Fruit fly (Drosophila melanogaster) whole organism, embryonic: ENCODE measurements around the gene CG14062.

Experiments used
- Ada2b ChIP-seq: fragments of 200-800 bp; sonication (Bioruptor generic); IDR thresholded peaks from 2 replicates; pipeline ENCODE4 v1.3.6; 2022; ENCODE audit warnings: missing biosample characterization, missing genetic modification characterization
- CG10321 ChIP-seq: fragments of 200-800 bp; sonication (Bioruptor generic); IDR thresholded peaks from 2 replicates; pipeline ENCODE4 v1.3.6; 2022; ENCODE audit warnings: missing biosample characterization, missing genetic modification characterization
- CG10979 ChIP-seq: fragments of 200-800 bp; sonication (Bioruptor generic); optimal IDR thresholded peaks from 2 replicates; lab custom pipeline; 2018; ENCODE audit warnings: missing biosample characterization, mild to moderate bottlenecking, missing genetic modification characterization, moderate library complexity
- CG11085 ChIP-seq: fragments of 200-800 bp; sonication (Bioruptor generic); IDR thresholded peaks from 2 replicates; pipeline ENCODE4 v1.3.6; 2022; ENCODE audit warnings: missing biosample characterization, missing genetic modification characterization
- CG11696 ChIP-seq: fragments of 200-800 bp; sonication (Bioruptor generic); IDR thresholded peaks from 2 replicates; pipeline ENCODE4 v1.3.6; 2022; ENCODE audit warnings: missing biosample characterization, missing genetic modification characterization
- CG11723 ChIP-seq: fragments of 200-800 bp; sonication (Bioruptor generic); optimal IDR thresholded peaks from 2 replicates; lab custom pipeline; 2017; ENCODE audit warnings: missing biosample characterization, mild to moderate bottlenecking, missing genetic modification characterization
- CG15073 ChIP-seq: fragments of 200-800 bp; sonication (Bioruptor generic); optimal IDR thresholded peaks from 2 replicates; lab custom pipeline; 2016; ENCODE audit warnings: missing biosample characterization, missing genetic modification characterization
- CG15269 ChIP-seq: fragments of 200-800 bp; sonication (Bioruptor generic); optimal IDR thresholded peaks from 2 replicates; lab custom pipeline; 2018; ENCODE audit warnings: missing biosample characterization, mild to moderate bottlenecking, missing genetic modification characterization, moderate library complexity
- CG15514 ChIP-seq: fragments of 200-800 bp; sonication (Bioruptor generic); optimal IDR thresholded peaks from 3 replicates; lab custom pipeline; 2017; ENCODE audit warnings: missing biosample characterization, missing genetic modification characterization, mild to moderate bottlenecking, moderate library complexity, missing genetic modification reagents
- CG15696 ChIP-seq: fragments of 200-800 bp; sonication (Bioruptor generic); optimal IDR thresholded peaks from 2 replicates; lab custom pipeline; 2019; ENCODE audit warnings: missing biosample characterization, mild to moderate bottlenecking, missing genetic modification characterization, moderate library complexity
- CG1603 ChIP-seq: fragments of 200-800 bp; sonication (Bioruptor generic); optimal IDR thresholded peaks from 2 replicates; lab custom pipeline; 2019; ENCODE audit warnings: missing biosample characterization, mild to moderate bottlenecking, missing genetic modification characterization, moderate library complexity
- CG17361 ChIP-seq: fragments of 200-800 bp; sonication (Bioruptor generic); IDR thresholded peaks from 3 replicates; pipeline ENCODE4 v1.3.6; 2022; ENCODE audit warnings: missing biosample characterization, missing genetic modification characterization
- CG18619 ChIP-seq: fragments of 200-800 bp; sonication (Bioruptor generic); optimal IDR thresholded peaks from 3 replicates; lab custom pipeline; 2017; ENCODE audit warnings: missing biosample characterization, mild to moderate bottlenecking, missing genetic modification characterization
- CG2120 ChIP-seq: fragments of 200-800 bp; sonication (Bioruptor generic); optimal IDR thresholded peaks from 3 replicates; lab custom pipeline; 2016; ENCODE audit warnings: missing biosample characterization, missing genetic modification characterization
- CG31388 ChIP-seq: fragments of 200-800 bp; sonication (Bioruptor generic); optimal IDR thresholded peaks from 2 replicates; lab custom pipeline; 2016; ENCODE audit warnings: missing biosample characterization, missing genetic modification characterization
- CG3726 ChIP-seq: fragments of 200-800 bp; sonication (Bioruptor generic); IDR thresholded peaks from 3 replicates; pipeline ENCODE4, ENCODE4 v1.3.6; 2022; ENCODE audit warnings: missing biosample characterization, missing genetic modification characterization
- CG42726 ChIP-seq: fragments of 200-800 bp; sonication (Bioruptor generic); IDR thresholded peaks from 2 replicates; pipeline ENCODE4 v1.3.6; 2022; ENCODE audit warnings: missing biosample characterization, missing genetic modification characterization; ENCODE audit not compliant: partially characterized antibody
- CG4820 ChIP-seq: fragments of 200-800 bp; sonication (Bioruptor generic); optimal IDR thresholded peaks from 3 replicates; lab custom pipeline; 2016; ENCODE audit warnings: missing biosample characterization, missing genetic modification characterization
- CG5953 ChIP-seq: fragments of 200-800 bp; sonication (Bioruptor generic); IDR thresholded peaks from 2 replicates; pipeline ENCODE4 v1.3.6; 2022; ENCODE audit warnings: missing biosample characterization, missing genetic modification characterization
- CG7839 ChIP-seq: fragments of 200-800 bp; sonication (Bioruptor generic); optimal IDR thresholded peaks from 3 replicates; lab custom pipeline; 2018; ENCODE audit warnings: missing biosample characterization, mild to moderate bottlenecking, missing genetic modification characterization, moderate library complexity
- CHES-1-like ChIP-seq: fragments of 200-800 bp; sonication (Bioruptor generic); optimal IDR thresholded peaks from 2 replicates; lab custom pipeline; 2016; ENCODE audit warnings: missing biosample characterization, missing genetic modification characterization
- Dad ChIP-seq: fragments of 200-800 bp; sonication (Bioruptor generic); optimal IDR thresholded peaks from 3 replicates; lab custom pipeline; 2016; ENCODE audit warnings: missing biosample characterization, missing genetic modification characterization
- H15 ChIP-seq: fragments of 200-800 bp; sonication (Bioruptor generic); IDR thresholded peaks from 3 replicates; pipeline ENCODE4 v1.3.6; 2022; ENCODE audit warnings: missing biosample characterization, missing genetic modification characterization
- HLH3B ChIP-seq: fragments of 200-800 bp; sonication (Bioruptor generic); IDR thresholded peaks from 2 replicates; pipeline ENCODE4 v1.3.6; 2022; ENCODE audit warnings: missing biosample characterization, missing genetic modification characterization
- TFAM ChIP-seq: fragments of 200-800 bp; sonication (Bioruptor generic); optimal IDR thresholded peaks from 2 replicates; lab custom pipeline; 2017; ENCODE audit warnings: missing biosample characterization, missing genetic modification characterization, inconsistent platforms
- Taf1 ChIP-seq: fragments of 200-800 bp; sonication (Bioruptor generic); IDR thresholded peaks from 2 replicates; pipeline ENCODE4 v1.3.6; 2022; ENCODE audit warnings: missing biosample characterization, missing genetic modification characterization
- az2 ChIP-seq: fragments of 200-800 bp; sonication (Bioruptor generic); optimal IDR thresholded peaks from 3 replicates; lab custom pipeline; 2016; ENCODE audit warnings: missing biosample characterization, missing genetic modification characterization
- bowl ChIP-seq: fragments of 200-800 bp; sonication (Bioruptor generic); IDR thresholded peaks from 2 replicates; pipeline ENCODE4 v1.3.6; 2022; ENCODE audit warnings: missing biosample characterization, missing genetic modification characterization
- cato ChIP-seq: fragments of 200-800 bp; sonication (Bioruptor generic); optimal IDR thresholded peaks from 2 replicates; lab custom pipeline; 2016; ENCODE audit warnings: missing biosample characterization, missing genetic modification characterization, borderline replicate concordance
- chif ChIP-seq, 2 experiments: fragments of 200-800 bp; sonication (Bioruptor generic); optimal IDR thresholded peaks; 3 replicates each; lab custom pipeline; 2016; ENCODE audit warnings: missing biosample characterization in 2 of 2, missing genetic modification characterization in 2 of 2
- crc ChIP-seq: fragments of 200-800 bp; sonication (Bioruptor generic); optimal IDR thresholded peaks from 2 replicates; lab custom pipeline; 2016; ENCODE audit warnings: missing biosample characterization, missing genetic modification characterization
- dati ChIP-seq: fragments of 200-800 bp; sonication (Bioruptor generic); IDR thresholded peaks from 2 replicates; pipeline ENCODE4 v1.3.6; 2022; ENCODE audit warnings: missing biosample characterization, missing genetic modification characterization
- dmrt99B ChIP-seq: fragments of 200-800 bp; sonication (Bioruptor generic); optimal IDR thresholded peaks from 2 replicates; lab custom pipeline; 2018; ENCODE audit warnings: missing biosample characterization, mild to moderate bottlenecking, missing genetic modification characterization, moderate library complexity
- ems ChIP-seq: fragments of 200-800 bp; sonication (Bioruptor generic); optimal IDR thresholded peaks from 3 replicates; lab custom pipeline; 2016; ENCODE audit warnings: missing biosample characterization, missing genetic modification characterization
- eyg ChIP-seq: fragments of 200-800 bp; sonication (Bioruptor generic); optimal IDR thresholded peaks from 3 replicates; lab custom pipeline; 2016; ENCODE audit warnings: missing biosample characterization, missing genetic modification characterization
- gem ChIP-seq: fragments of 200-800 bp; sonication (Bioruptor generic); optimal IDR thresholded peaks from 2 replicates; lab custom pipeline; 2019; ENCODE audit warnings: missing biosample characterization, mild to moderate bottlenecking, missing genetic modification characterization, moderate library complexity
- h ChIP-seq: fragments of >200 bp; optimal IDR thresholded peaks from 2 replicates; lab custom pipeline; 2017
- ham ChIP-seq: fragments of 200-800 bp; sonication (Bioruptor generic); IDR thresholded peaks from 2 replicates; pipeline ENCODE4 v1.3.6; 2022; ENCODE audit warnings: missing biosample characterization, missing genetic modification characterization
- lab ChIP-seq: fragments of 200-800 bp; sonication (Bioruptor generic); optimal IDR thresholded peaks from 3 replicates; lab custom pipeline; 2017; ENCODE audit warnings: missing biosample characterization, missing genetic modification characterization, mild to moderate bottlenecking, moderate library complexity, missing genetic modification reagents
- mirr ChIP-seq: fragments of 200-800 bp; sonication (Bioruptor generic); optimal IDR thresholded peaks from 3 replicates; lab custom pipeline; 2018; ENCODE audit warnings: missing biosample characterization, mild to moderate bottlenecking, missing genetic modification characterization
- nom ChIP-seq: fragments of 200-800 bp; sonication (Bioruptor generic); optimal IDR thresholded peaks from 2 replicates; lab custom pipeline; 2017; ENCODE audit warnings: missing biosample characterization, missing genetic modification characterization, mild to moderate bottlenecking, moderate library complexity, missing genetic modification reagents
- odd ChIP-seq: fragments of 200-800 bp; sonication (Bioruptor generic); optimal IDR thresholded peaks from 2 replicates; lab custom pipeline; 2017; ENCODE audit warnings: missing biosample characterization, mild to moderate bottlenecking, missing genetic modification characterization
- run ChIP-seq: fragments of 200-800 bp; sonication (Bioruptor generic); optimal IDR thresholded peaks from 3 replicates; lab custom pipeline; 2018; ENCODE audit warnings: missing biosample characterization, mild to moderate bottlenecking, missing genetic modification characterization
- sens ChIP-seq: fragments of 200-800 bp; sonication (Bioruptor generic); peaks from one replicate; lab custom pipeline; 2016; ENCODE audit warnings: missing biosample characterization, missing genetic modification characterization
- sens-2 ChIP-seq: fragments of 200-800 bp; sonication (Bioruptor generic); IDR thresholded peaks from 2 replicates; pipeline ENCODE4 v1.3.6; 2022; ENCODE audit warnings: missing biosample characterization, missing genetic modification characterization
- sisA ChIP-seq: fragments of 200-800 bp; sonication (Bioruptor generic); IDR thresholded peaks from 2 replicates; pipeline ENCODE4 v1.3.6; 2022; ENCODE audit warnings: missing biosample characterization, missing genetic modification characterization
- sqz ChIP-seq: fragments of 200-800 bp; sonication (Bioruptor generic); optimal IDR thresholded peaks from 3 replicates; lab custom pipeline; 2018; ENCODE audit warnings: missing biosample characterization, mild to moderate bottlenecking, missing genetic modification characterization
- usp ChIP-seq: fragments of >200 bp; optimal IDR thresholded peaks from 2 replicates; lab custom pipeline; 2017; ENCODE audit warnings: missing biosample characterization, missing genetic modification characterization
- wdn ChIP-seq: fragments of 200-800 bp; sonication (Bioruptor generic); IDR thresholded peaks from 2 replicates; pipeline ENCODE4 v1.3.6; 2022; ENCODE audit warnings: missing biosample characterization, missing genetic modification characterization

CG14062 gene

DNA sequence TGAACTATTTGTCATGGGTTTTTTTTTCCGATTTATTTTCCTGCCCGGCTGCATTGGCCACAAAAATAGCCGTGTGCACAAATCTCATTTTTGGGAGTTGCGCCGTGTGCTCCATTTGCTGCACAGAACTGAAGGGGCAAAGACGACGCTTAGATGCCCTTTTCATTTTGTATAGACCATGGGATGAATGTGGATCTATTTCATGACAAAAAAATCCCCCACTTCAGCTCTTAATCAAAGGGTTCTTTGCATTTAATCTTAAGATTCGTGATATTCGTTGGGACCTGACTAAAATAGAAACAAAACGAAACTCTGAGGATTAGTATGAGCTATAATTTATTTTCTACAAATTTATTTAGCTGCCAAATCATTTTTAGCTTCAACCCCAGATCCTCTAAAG lies 12.6 kb downstream of the CG14062 start (continued):
- TF ChIP-seq CG4820 (GFP tag; lab: Kevin White, UChicago) (peak; percentile 1), CG31388 (GFP tag; lab: Kevin White, UChicago) (no peak), sisA (GFP tag; lab: Robert Waterston, UW) (0 out of 2 replicates have a peak, but pooled peaks have one; percentile 9), usp (GFP tag; lab: Kevin White, UChicago) (no peak), CG11696 (GFP tag; lab: Robert Waterston, UW) (no peak), Taf1 (GFP tag; lab: Robert Waterston, UW) (no peak), sens (GFP tag; lab: Kevin White, UChicago) (peak; percentile 39), CG11723 (GFP tag; lab: Kevin White, UChicago) (no peak), CG15073 (GFP tag; lab: Kevin White, UChicago) (no peak), az2 (GFP tag; lab: Kevin White, UChicago) (no peak), CG7839 (tag; lab: Kevin White, UChicago) (peak; percentile 22), gem (tag; lab: Kevin White, UChicago) (peak; percentile 26), CG10979 (peak; percentile 28)

DNA sequence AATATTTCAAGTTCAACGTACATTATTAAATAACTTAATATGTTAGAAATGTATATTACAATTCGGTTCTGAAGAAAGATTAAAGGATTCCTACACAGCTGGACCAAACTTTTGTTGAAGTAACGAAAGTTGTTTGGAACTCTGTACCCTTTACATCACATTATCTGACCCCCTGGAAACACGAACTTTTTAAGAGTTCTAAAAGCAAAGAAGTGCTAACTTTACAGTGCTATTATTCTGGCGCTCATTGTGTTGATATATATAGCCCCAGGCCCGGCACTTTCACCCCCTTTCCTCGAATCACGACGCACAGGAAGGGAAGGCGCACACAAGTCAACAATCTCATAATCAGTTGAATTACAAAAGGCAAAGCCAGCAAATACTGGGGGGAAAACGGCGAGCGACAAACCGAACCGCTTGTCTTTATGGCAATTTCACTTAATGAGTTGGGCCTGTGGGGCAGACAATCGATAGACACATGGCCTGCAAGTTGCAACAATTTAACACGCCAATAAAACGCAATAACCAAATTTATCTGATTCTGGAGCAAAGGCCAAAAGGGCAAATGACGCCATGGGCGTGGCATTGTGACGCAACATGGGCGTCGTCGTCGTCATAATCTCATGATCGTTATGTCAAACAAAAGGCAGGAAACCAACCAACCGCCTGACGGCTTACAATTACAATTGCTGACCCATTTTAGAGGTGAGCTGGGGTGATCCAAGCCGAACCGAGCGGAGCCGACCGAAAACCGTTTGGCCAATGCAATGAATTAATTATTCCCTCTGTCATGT lies 13.3 kb downstream of the CG14062 start:
- no peak for TF ChIP-seq wdn
- TF ChIP-seq dati = no peak
- TF ChIP-seq CG2120 = no peak
- no peak for TF ChIP-seq CG18619 (GFP tag; lab: Kevin White, UChicago)
- no peak for TF ChIP-seq eyg (GFP tag; lab: Kevin White, UChicago)
- no peak for TF ChIP-seq CG11085 (GFP tag; lab: Robert Waterston, UW)
- TF ChIP-seq CG15269 (tag; lab: Kevin White, UChicago) = no peak
- no peak for TF ChIP-seq bowl (GFP tag; lab: Robert Waterston, UW)
- TF ChIP-seq CG11723 (GFP tag; lab: Kevin White, UChicago) = peak; percentile 11
- TF ChIP-seq CG3726 (GFP tag; lab: Robert Waterston, UW) = no peak
- TF ChIP-seq CG1603 = no peak
- TF ChIP-seq odd = no peak
- no peak for TF ChIP-seq sens-2 (GFP tag; lab: Robert Waterston, UW)
- TF ChIP-seq CG5953 (GFP tag; lab: Robert Waterston, UW) = no peak
- no peak for TF ChIP-seq Dad (GFP tag; lab: Kevin White, UChicago)
- TF ChIP-seq sens (GFP tag; lab: Kevin White, UChicago) = peak; percentile 17
- TF ChIP-seq CG15514 (GFP tag; lab: Kevin White, UChicago) = no peak
- TF ChIP-seq CHES-1-like (GFP tag; lab: Kevin White, UChicago) = no peak
- peak; percentile 53; the same call in 1 of the 3 replicates for TF ChIP-seq CG17361 (GFP tag; lab: Robert Waterston, UW)
- TF ChIP-seq crc = no peak
- no peak for TF ChIP-seq run
- no peak for TF ChIP-seq Ada2b (GFP tag; lab: Robert Waterston, UW)
- TF ChIP-seq mirr = no peak
- TF ChIP-seq h (lab: Kevin White, UChicago) = no peak
- no peak for TF ChIP-seq CG42726 (GFP tag; lab: Robert Waterston, UW)
- no peak for TF ChIP-seq TFAM (GFP tag; lab: Kevin White, UChicago)
- no peak for TF ChIP-seq H15 (GFP tag; lab: Robert Waterston, UW)
- TF ChIP-seq CG15696 = no peak
- TF ChIP-seq ham (GFP tag; lab: Robert Waterston, UW) = no peak
- peak; percentile 47 for TF ChIP-seq dmrt99B (tag; lab: Kevin White, UChicago)
- TF ChIP-seq CG10321 = no peak
- TF ChIP-seq chif (GFP tag; optimal IDR thresholded peaks at IDR 0.05; lab: Kevin White, UChicago) = no peak
- TF ChIP-seq nom (GFP tag; lab: Kevin White, UChicago) = no peak
- no peak for TF ChIP-seq HLH3B (GFP tag; lab: Robert Waterston, UW)
- TF ChIP-seq sqz (GFP tag; lab: Kevin White, UChicago) = no peak
- TF ChIP-seq cato (GFP tag; lab: Kevin White, UChicago) = no peak
- no peak for TF ChIP-seq lab
- no peak for TF ChIP-seq ems (GFP tag; lab: Kevin White, UChicago)
